Worm (Caenorhabditis elegans): ENCODE measurements around the gene sec-20.

DNA sequence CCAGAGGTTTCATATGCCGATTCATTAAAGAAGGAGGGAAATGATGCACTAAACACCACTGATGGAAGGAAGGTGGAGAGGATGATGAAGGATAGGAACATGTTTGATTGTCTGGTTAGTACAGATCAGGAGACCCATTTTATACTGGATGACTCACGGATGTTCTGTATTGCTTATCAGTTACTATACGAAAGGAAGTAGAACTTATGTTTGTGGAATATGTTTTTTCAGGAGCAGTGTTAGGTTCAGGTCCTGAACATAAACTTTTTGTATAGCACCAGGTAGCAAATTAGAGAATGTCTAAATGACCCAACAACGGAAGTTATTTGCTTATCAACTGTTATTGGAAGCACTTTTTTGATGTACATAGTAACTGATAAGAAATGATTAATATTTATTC, 16.2 kb upstream of the sec-20 start, which contains the start of gene clec-148:
- TF ChIP-seq nhr-76 (tag; optimal IDR thresholded peaks at IDR 0.05) (no peak), ama-1 (optimal IDR thresholded peaks at IDR 0.05) (no peak), D1046.2 (GFP tag; IDR thresholded peaks at IDR 0.05) (no peak), lin-13 (GFP tag; optimal IDR thresholded peaks at IDR 0.05) (no peak), lin-39 (tag; optimal IDR thresholded peaks at IDR 0.05) (no peak), ceh-82 (tag; optimal IDR thresholded peaks at IDR 0.05) (no peak), unc-62 (GFP tag; optimal IDR thresholded peaks at IDR 0.05 in 1 of 2) (peak in 1 of 2 experiments; percentile 66), unc-62 (tag; optimal IDR thresholded peaks at IDR 0.05) (no peak), ceh-28 (tag; optimal IDR thresholded peaks at IDR 0.05) (no peak), zip-11 (GFP tag; IDR thresholded peaks at IDR 0.05) (no peak), fkh-10 (GFP tag; optimal IDR thresholded peaks at IDR 0.05) (no peak), hlh-11 (tag; optimal IDR thresholded peaks at IDR 0.05) (no peak)
